Worm (Caenorhabditis elegans) whole organism, L3 larva: ENCODE results near the gene ccch-3.

Experiments
- R02D3.7 ChIP-seq: fragments of 150-350 bp; optimal IDR thresholded peaks from 2 replicates; lab custom pipeline; 2014; ENCODE audit warnings: missing biosample characterization, missing genetic modification characterization
- ZK546.5 ChIP-seq: sonication (generic microtip); optimal IDR thresholded peaks from 2 replicates; lab custom pipeline; 2017; ENCODE audit warnings: missing biosample characterization, missing genetic modification characterization
- aly-2 ChIP-seq: fragments of 150-350 bp; optimal IDR thresholded peaks from 2 replicates; lab custom pipeline; 2014; ENCODE audit warnings: missing biosample characterization, missing genetic modification characterization
- ceh-16 ChIP-seq: sonication (generic microtip); optimal IDR thresholded peaks from 2 replicates; lab custom pipeline; 2017; ENCODE audit warnings: missing biosample characterization, missing genetic modification characterization
- ceh-28 ChIP-seq: fragments of 150-350 bp; optimal IDR thresholded peaks from 2 replicates; lab custom pipeline; 2014; ENCODE audit warnings: missing biosample characterization, missing genetic modification reagents, missing genetic modification characterization
- ceh-82 ChIP-seq: fragments of 150-350 bp; optimal IDR thresholded peaks from 2 replicates; lab custom pipeline; 2014; ENCODE audit warnings: missing biosample characterization, missing genetic modification characterization
- ceh-9 ChIP-seq: sonication (generic microtip); optimal IDR thresholded peaks from 2 replicates; lab custom pipeline; 2018; ENCODE audit warnings: missing biosample characterization, missing genetic modification characterization
- daf-12 ChIP-seq: fragments of 150-350 bp; optimal IDR thresholded peaks from 2 replicates; lab custom pipeline; 2014; ENCODE audit warnings: missing biosample characterization, missing genetic modification reagents, missing genetic modification characterization
- elt-1 ChIP-seq: fragments of 150-350 bp; optimal IDR thresholded peaks from 2 replicates; lab custom pipeline; 2014; ENCODE audit warnings: missing biosample characterization, missing genetic modification characterization
- elt-2 ChIP-seq: sonication (generic microtip); optimal IDR thresholded peaks from 2 replicates; lab custom pipeline; 2016; ENCODE audit warnings: missing genetic modification reagents, mild to moderate bottlenecking, missing genetic modification characterization, missing compliant biosample characterization
- eor-1 ChIP-seq, 2 experiments: fragments of 150-350 bp; optimal IDR thresholded peaks; 2 replicates each; lab custom pipeline; 2014 to 2018; ENCODE audit warnings: missing biosample characterization in 2 of 2, missing genetic modification characterization in 2 of 2
- fkh-2 ChIP-seq: fragments of 150-350 bp; optimal IDR thresholded peaks from 2 replicates; lab custom pipeline; 2014; ENCODE audit warnings: missing biosample characterization, missing genetic modification reagents, missing genetic modification characterization
- hmg-11 ChIP-seq: sonication (generic microtip); optimal IDR thresholded peaks from 2 replicates; lab custom pipeline; 2016; ENCODE audit warnings: missing genetic modification characterization, missing compliant biosample characterization
- lin-15B ChIP-seq: fragments of 150-350 bp; optimal IDR thresholded peaks from 2 replicates; lab custom pipeline; 2014; ENCODE audit warnings: missing biosample characterization, missing genetic modification characterization
- lin-39 ChIP-seq: fragments of 150-350 bp; optimal IDR thresholded peaks from 2 replicates; lab custom pipeline; 2018; ENCODE audit warnings: missing biosample characterization, missing genetic modification reagents, missing genetic modification characterization
- lsy-12 ChIP-seq: sonication (generic microtip); optimal IDR thresholded peaks from 2 replicates; lab custom pipeline; 2016; ENCODE audit warnings: mild to moderate bottlenecking, missing genetic modification characterization, missing compliant biosample characterization
- mdl-1 ChIP-seq: fragments of 150-350 bp; optimal IDR thresholded peaks from 2 replicates; lab custom pipeline; 2014; ENCODE audit warnings: missing biosample characterization, missing genetic modification characterization
- nfya-1 ChIP-seq: sonication (generic microtip); optimal IDR thresholded peaks from 2 replicates; lab custom pipeline; 2017; ENCODE audit warnings: missing genetic modification characterization, mild to moderate bottlenecking, missing compliant biosample characterization, antibody characterized with exemption, moderate library complexity; ENCODE audit not compliant: insufficient read depth
- nhr-23 ChIP-seq: fragments of 150-350 bp; optimal IDR thresholded peaks from 2 replicates; lab custom pipeline; 2014; ENCODE audit warnings: missing biosample characterization, missing genetic modification reagents, missing genetic modification characterization
- nhr-237 ChIP-seq: fragments of 150-350 bp; optimal IDR thresholded peaks from 2 replicates; lab custom pipeline; 2014; ENCODE audit warnings: missing biosample characterization, missing genetic modification characterization
- nhr-25 ChIP-seq: sonication (generic microtip); optimal IDR thresholded peaks from 2 replicates; lab custom pipeline; 2017; ENCODE audit warnings: missing biosample characterization, missing genetic modification characterization
- nhr-28 ChIP-seq: fragments of 150-350 bp; optimal IDR thresholded peaks from 2 replicates; lab custom pipeline; 2014; ENCODE audit warnings: missing biosample characterization, missing genetic modification characterization
- nhr-43 ChIP-seq: sonication (generic microtip); optimal IDR thresholded peaks from 2 replicates; lab custom pipeline; 2016; ENCODE audit warnings: mild to moderate bottlenecking, missing genetic modification characterization, missing compliant biosample characterization; ENCODE audit not compliant: poor library complexity, severe bottlenecking
- nhr-67 ChIP-seq: fragments of 150-350 bp; optimal IDR thresholded peaks from 2 replicates; lab custom pipeline; 2014; ENCODE audit warnings: missing biosample characterization, missing genetic modification characterization
- nhr-76 ChIP-seq: fragments of 150-350 bp; sonication (generic microtip); optimal IDR thresholded peaks from 5 replicates; lab custom pipeline; 2014; ENCODE audit warnings: missing biosample characterization, missing genetic modification characterization
- pha-4 ChIP-seq: fragments of 150-350 bp; optimal IDR thresholded peaks from 2 replicates; lab custom pipeline; 2014; ENCODE audit warnings: missing biosample characterization, missing genetic modification reagents, missing genetic modification characterization
- pqm-1 ChIP-seq: fragments of 150-350 bp; optimal IDR thresholded peaks from 2 replicates; lab custom pipeline; 2017; ENCODE audit warnings: missing biosample characterization, missing genetic modification characterization, inconsistent platforms
- skn-1 ChIP-seq: fragments of 150-350 bp; optimal IDR thresholded peaks from 2 replicates; lab custom pipeline; 2014; ENCODE audit warnings: missing biosample characterization, missing genetic modification characterization
- snpc-4 ChIP-seq: fragments of 150-350 bp; optimal IDR thresholded peaks from 2 replicates; lab custom pipeline; 2014; ENCODE audit warnings: missing biosample characterization, missing genetic modification characterization
- tbx-2 ChIP-seq: sonication (generic microtip); optimal IDR thresholded peaks from 2 replicates; lab custom pipeline; 2016; ENCODE audit warnings: mild to moderate bottlenecking, missing genetic modification characterization, missing compliant biosample characterization
- unc-39 ChIP-seq: sonication (generic microtip); optimal IDR thresholded peaks from 4 replicates; lab custom pipeline; 2017; ENCODE audit warnings: missing biosample characterization, missing genetic modification characterization
- unc-62 ChIP-seq: fragments of 150-350 bp; sonication (generic microtip); optimal IDR thresholded peaks from 4 replicates; lab custom pipeline; 2014; ENCODE audit warnings: missing biosample characterization, missing genetic modification reagents, missing genetic modification characterization
- zag-1 ChIP-seq: fragments of 150-350 bp; optimal IDR thresholded peaks from 2 replicates; lab custom pipeline; 2014; ENCODE audit warnings: missing biosample characterization, missing genetic modification characterization
- ztf-11 ChIP-seq: fragments of 150-350 bp; optimal IDR thresholded peaks from 2 replicates; lab custom pipeline; 2014; ENCODE audit warnings: missing biosample characterization, missing genetic modification characterization

Gene ccch-3

ce11 chrV:12663386-12663785 is 3.9 kb upstream of the ccch-3 start:
- no peak for TF ChIP-seq nhr-28 (tag; lab: Kevin White, UChicago)
- TF ChIP-seq snpc-4 (tag; lab: Kevin White, UChicago), result no peak
- no peak for TF ChIP-seq pha-4
- no peak for TF ChIP-seq lsy-12
- no peak for TF ChIP-seq nhr-67
- no peak for TF ChIP-seq aly-2
- TF ChIP-seq nhr-43 (tag; lab: Kevin White, UChicago), result no peak
- TF ChIP-seq lin-15B (tag; lab: Kevin White, UChicago), result no peak

ce11 chrV:12661619-12662018 is 2.1 kb upstream of the ccch-3 start, which contains the start of gene W05B10.3:
Gene W05B10.3 (minus strand): TSS chrV:12661719.
- TF ChIP-seq ceh-82 (tag; lab: Kevin White, UChicago) (no peak), hmg-11 (no peak), lin-15B (tag; lab: Kevin White, UChicago) (no peak), lsy-12 (no peak), nfya-1 (tag; lab: Kevin White, UChicago) (no peak), zag-1 (no peak), eor-1 (tag; optimal IDR thresholded peaks at IDR 0.05; lab: Kevin White, UChicago) (no peak), nhr-76 (tag; lab: Kevin White, UChicago) (no peak)

- TF ChIP-seq elt-2 (tag; lab: Kevin White, UChicago) (no peak), ZK546.5 (tag; lab: Kevin White, UChicago) (no peak), lsy-12 (no peak), lin-39 (tag; lab: Kevin White, UChicago) (no peak), fkh-2 (tag; lab: Kevin White, UChicago) (no peak), snpc-4 (tag; lab: Kevin White, UChicago) (no peak), lin-15B (tag; lab: Kevin White, UChicago) (no peak), unc-62 (GFP tag; lab: Kevin White, UChicago) (no peak), nhr-67 (no peak), nhr-25 (no peak), ztf-11 (no peak), R02D3.7 (no peak)
- TF ChIP-seq, all 47 proteins: peak for 0
These were observed 862 bp upstream of the ccch-3 start, which contains the start of gene his-74 for ce11 chrV:12660280-12660818. Gene his-74 (minus strand): TSS chrV:12660330.

DNA sequence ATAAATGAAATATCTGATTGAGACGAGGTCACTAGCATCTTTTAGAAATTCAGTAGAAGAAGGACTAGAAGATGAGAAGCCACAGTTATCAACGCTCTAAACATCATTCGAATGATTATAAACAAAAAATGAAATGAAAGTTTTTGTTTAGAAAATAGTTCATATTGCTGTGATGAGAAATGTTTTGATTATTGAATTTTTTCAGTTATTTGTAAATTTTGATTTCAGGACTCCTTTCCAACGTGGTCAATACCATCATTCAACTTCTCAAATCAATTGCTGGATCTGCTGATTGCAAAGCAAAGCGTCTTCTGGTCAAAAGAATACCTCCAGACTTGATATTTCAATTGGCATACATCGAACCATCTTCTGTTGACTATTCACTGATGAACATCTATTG is 1.3 kb downstream of the ccch-3 start, which contains the start of gene W05B10.6:
W05B10.6 (minus strand) TSS at position 101 of the 400 bp plus-strand sequence.
- no peak for TF ChIP-seq aly-2
- no peak for TF ChIP-seq snpc-4 (tag; lab: Kevin White, UChicago)
- no peak for TF ChIP-seq nhr-23 (tag; lab: Kevin White, UChicago)
- TF ChIP-seq pqm-1 (tag; lab: Kevin White, UChicago), result no peak
- no peak for TF ChIP-seq lin-39 (tag; lab: Kevin White, UChicago)
- no peak for TF ChIP-seq tbx-2 (tag; lab: Kevin White, UChicago)
- TF ChIP-seq elt-1, result no peak
- TF ChIP-seq unc-39, result no peak
- TF ChIP-seq nhr-43 (tag; lab: Kevin White, UChicago), result no peak
- no peak for TF ChIP-seq ceh-28 (tag; lab: Kevin White, UChicago)
- TF ChIP-seq skn-1 (tag; lab: Kevin White, UChicago), result no peak
- no peak for TF ChIP-seq mdl-1 (tag; lab: Kevin White, UChicago)
- no peak for TF ChIP-seq daf-12 (tag; lab: Kevin White, UChicago)
- TF ChIP-seq elt-2 (tag; lab: Kevin White, UChicago), result no peak
- no peak for TF ChIP-seq nhr-237 (tag; lab: Kevin White, UChicago)
- TF ChIP-seq ceh-16, result no peak
- TF ChIP-seq, all 47 proteins: peak for 0

DNA sequence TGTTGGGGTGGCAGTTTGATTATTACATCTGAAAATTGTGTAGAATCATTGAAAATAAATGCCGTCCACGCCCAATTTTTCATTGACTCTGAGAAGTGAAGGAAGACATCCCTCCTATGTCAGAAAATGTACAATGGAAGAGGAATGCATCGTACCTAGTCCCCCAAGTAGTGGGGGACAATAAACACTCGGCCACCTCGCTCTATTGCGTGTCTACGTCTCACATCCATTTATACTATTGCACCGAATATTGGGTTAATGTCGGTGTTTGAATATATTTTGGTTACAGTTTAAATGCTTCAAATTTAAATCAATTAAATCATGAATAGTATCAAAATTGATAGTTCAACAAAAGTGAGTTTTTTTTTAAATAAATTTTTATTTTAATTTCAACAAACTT is 9.9 kb downstream of the ccch-3 start, which contains the start of gene lin-25:
lin-25 (plus strand) TSS at position 290 of the 400 bp plus-strand sequence.
- TF ChIP-seq nhr-25, result peak; percentile 24
- peak; percentile 63 for TF ChIP-seq pha-4
- TF ChIP-seq unc-62 (GFP tag; lab: Kevin White, UChicago), result no peak
- TF ChIP-seq nfya-1 (tag; lab: Kevin White, UChicago), result peak; percentile 42
- peak; percentile 58 for TF ChIP-seq hmg-11
- no peak for TF ChIP-seq tbx-2 (tag; lab: Kevin White, UChicago)
- no peak for TF ChIP-seq ceh-9
- TF ChIP-seq lin-15B (tag; lab: Kevin White, UChicago), result peak; percentile 51
- peak; percentile 27 for TF ChIP-seq snpc-4 (tag; lab: Kevin White, UChicago)
- TF ChIP-seq, all 47 proteins: peak for 6
